Fruit fly (Drosophila melanogaster) whole organism, prepupa: ENCODE data around the gene CG3655.

Experiments used
- CG10669 ChIP-seq: fragments of 200-800 bp; sonication (Bioruptor generic); optimal IDR thresholded peaks from 3 replicates; lab custom pipeline; 2018; ENCODE audit warnings: missing biosample characterization, mild to moderate bottlenecking, missing genetic modification characterization, moderate library complexity
- CG16779 ChIP-seq: fragments of 200-800 bp; sonication (Bioruptor generic); optimal IDR thresholded peaks from 3 replicates; lab custom pipeline; 2017; ENCODE audit warnings: missing biosample characterization, mild to moderate bottlenecking, missing genetic modification characterization
- CG34406 ChIP-seq: fragments of 200-800 bp; sonication (Bioruptor generic); optimal IDR thresholded peaks from 3 replicates; lab custom pipeline; 2016; ENCODE audit warnings: missing biosample characterization, missing genetic modification characterization
- Gug ChIP-seq: fragments of 200-800 bp; sonication (Bioruptor generic); IDR thresholded peaks from 2 replicates; pipeline ENCODE4 v1.3.6; 2022; ENCODE audit warnings: missing biosample characterization, missing genetic modification characterization
- spab ChIP-seq: fragments of 200-800 bp; sonication (Bioruptor generic); optimal IDR thresholded peaks from 2 replicates; lab custom pipeline; 2017; ENCODE audit warnings: missing biosample characterization, mild to moderate bottlenecking, missing genetic modification characterization, missing genetic modification reagents

DNA sequence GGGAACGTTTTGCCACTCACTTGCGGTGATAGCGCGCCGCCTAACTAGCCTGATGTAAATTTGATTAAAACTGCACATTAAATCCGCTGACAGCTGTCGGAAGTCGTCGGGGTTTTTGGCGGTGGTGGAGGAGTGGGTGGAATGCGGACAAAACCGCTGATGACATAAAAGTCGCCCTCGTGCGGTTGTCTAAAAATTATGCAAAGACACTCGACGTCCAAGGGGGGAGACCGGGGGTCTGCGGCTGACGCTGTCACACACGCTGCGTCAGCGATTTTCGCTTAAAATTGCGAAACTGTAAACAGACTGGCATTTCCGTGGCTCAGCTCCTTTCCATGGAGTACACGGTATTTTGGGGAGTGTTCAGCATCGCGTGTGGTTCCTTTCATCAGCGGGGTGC, 78.4 kb downstream of the CG3655 start:
- no peak for TF ChIP-seq CG16779
- no peak for TF ChIP-seq CG34406
- TF ChIP-seq Gug = no peak
- no peak for TF ChIP-seq spab
- no peak for TF ChIP-seq CG10669 (GFP tag; lab: Kevin White, UChicago)
